Fruit fly (Drosophila melanogaster) whole organism: ENCODE measurements around the gene dj-1beta.

Source experiments
- Dll ChIP-seq: fragments of >200 bp; optimal IDR thresholded peaks from 2 replicates; lab custom pipeline; 2017
- EcR ChIP-seq, 2 experiments: fragments of >200 bp; optimal IDR thresholded peaks; 2 replicates each; lab custom pipeline; 2017; ENCODE audit warnings: missing biosample characterization in 2 of 2, missing genetic modification characterization in 2 of 2, missing genetic modification reagents in 2 of 2
- psq ChIP-seq: fragments of >200 bp; optimal IDR thresholded peaks from 2 replicates; lab custom pipeline; 2017

DNA sequence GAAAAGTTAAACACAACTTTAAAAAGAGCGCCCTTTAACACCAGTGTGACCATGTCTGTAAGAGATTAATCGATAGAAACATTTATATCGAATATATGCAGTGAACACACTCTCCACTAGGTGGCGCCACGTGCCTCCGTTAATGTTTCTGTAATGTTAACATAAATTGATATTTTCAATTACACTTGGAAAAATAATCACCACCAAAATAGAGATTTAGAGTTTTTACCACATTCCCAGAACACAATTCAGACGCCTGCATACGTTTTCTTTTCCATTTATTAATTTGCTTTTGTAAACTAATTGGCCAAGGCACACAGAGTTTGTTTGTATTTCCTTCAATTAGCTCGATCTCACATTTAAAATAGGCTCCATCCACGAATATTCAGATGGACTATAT lies 17.6 kb upstream of the dj-1beta start:
- TF ChIP-seq Dll (lab: Kevin White, UChicago), result no peak
- TF ChIP-seq psq, result no peak
- TF ChIP-seq EcR (GFP tag; optimal IDR thresholded peaks at IDR 0.05; lab: Kevin White, UChicago), result no peak
